Worm (Caenorhabditis elegans) whole organism, mixed stage, embryonic: ENCODE data around the gene K10C2.12.

Experiments used
- blmp-1 ChIP-seq: fragments of 150-350 bp; optimal IDR thresholded peaks from 2 replicates; lab custom pipeline; 2014; ENCODE audit warnings: missing biosample characterization, missing genetic modification characterization
- elt-3 ChIP-seq: fragments of 150-350 bp; optimal IDR thresholded peaks from 2 replicates; lab custom pipeline; 2014; ENCODE audit warnings: missing biosample characterization, missing genetic modification characterization
- lin-13 ChIP-seq: fragments of 150-350 bp; optimal IDR thresholded peaks from 2 replicates; lab custom pipeline; 2014; ENCODE audit warnings: missing biosample characterization, missing genetic modification characterization
- lsy-2 ChIP-seq: fragments of 150-350 bp; optimal IDR thresholded peaks from 2 replicates; lab custom pipeline; 2014; ENCODE audit warnings: missing biosample characterization, missing genetic modification characterization
- mep-1 ChIP-seq: fragments of 150-350 bp; optimal IDR thresholded peaks from 2 replicates; lab custom pipeline; 2017; ENCODE audit warnings: missing biosample characterization, missing genetic modification reagents, missing genetic modification characterization, inconsistent platforms
- nhr-12 ChIP-seq: fragments of 150-350 bp; optimal IDR thresholded peaks from 2 replicates; lab custom pipeline; 2014; ENCODE audit warnings: missing biosample characterization, missing genetic modification characterization
- nhr-2 ChIP-seq: fragments of 150-350 bp; optimal IDR thresholded peaks from 2 replicates; lab custom pipeline; 2014; ENCODE audit warnings: missing biosample characterization, missing genetic modification characterization
- nhr-237 ChIP-seq: fragments of 150-350 bp; optimal IDR thresholded peaks from 2 replicates; lab custom pipeline; 2014; ENCODE audit warnings: missing biosample characterization, missing genetic modification characterization
- nhr-28 ChIP-seq: fragments of 150-350 bp; optimal IDR thresholded peaks from 2 replicates; lab custom pipeline; 2014; ENCODE audit warnings: missing biosample characterization, missing genetic modification characterization
- nhr-76 ChIP-seq: sonication (generic microtip); optimal IDR thresholded peaks from 2 replicates; lab custom pipeline; 2017; ENCODE audit warnings: missing biosample characterization, missing genetic modification characterization
- pha-4 ChIP-seq: fragments of 150-350 bp; optimal IDR thresholded peaks from 2 replicates; lab custom pipeline; 2018; ENCODE audit warnings: missing biosample characterization, missing genetic modification reagents, missing genetic modification characterization
- sptf-1 ChIP-seq: sonication (generic microtip); optimal IDR thresholded peaks from 2 replicates; lab custom pipeline; 2017; ENCODE audit warnings: mild to moderate bottlenecking, missing genetic modification characterization, moderate library complexity, missing compliant biosample characterization

DNA sequence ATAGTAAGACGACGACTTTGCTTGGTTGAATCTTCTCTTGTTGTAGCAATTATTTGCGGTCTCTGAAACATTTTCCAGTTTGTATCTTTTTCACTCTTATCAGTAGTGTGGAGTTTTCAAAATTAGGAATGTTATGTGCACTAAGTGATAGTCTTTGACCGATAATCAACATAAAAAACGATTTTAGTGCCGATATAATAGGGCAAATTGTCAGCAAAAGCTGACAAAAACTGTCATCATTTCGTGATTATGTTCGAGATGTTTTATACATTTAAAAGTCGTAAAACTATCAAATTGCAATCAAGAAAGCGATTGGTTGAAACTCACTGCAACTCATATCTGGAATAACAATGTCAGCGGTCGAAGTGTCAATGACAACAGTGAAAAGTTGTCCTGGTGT, 24.7 kb upstream of the K10C2.12 start:
- TF ChIP-seq mep-1 (tag; lab: Kevin White, UChicago): no peak
- no peak for TF ChIP-seq lin-13
- no peak for TF ChIP-seq blmp-1 (tag; lab: Kevin White, UChicago)
- no peak for TF ChIP-seq elt-3
- TF ChIP-seq nhr-76 (tag; lab: Kevin White, UChicago): no peak
- TF ChIP-seq lsy-2 (tag; lab: Kevin White, UChicago): no peak
- no peak for TF ChIP-seq nhr-237 (tag; lab: Kevin White, UChicago)
- TF ChIP-seq nhr-12 (tag; lab: Kevin White, UChicago): no peak
- TF ChIP-seq nhr-2 (tag; lab: Kevin White, UChicago): no peak
- no peak for TF ChIP-seq nhr-28 (tag; lab: Kevin White, UChicago)
- TF ChIP-seq pha-4 (tag; lab: Kevin White, UChicago): no peak
- no peak for TF ChIP-seq sptf-1 (tag; lab: Kevin White, UChicago)
